Worm (Caenorhabditis elegans): Measurements from ENCODE around the gene lgc-25.
A peak's percentile ranks its signal among the peaks of the same experiment; 100 is the strongest.

The lgc-25 gene

DNA sequence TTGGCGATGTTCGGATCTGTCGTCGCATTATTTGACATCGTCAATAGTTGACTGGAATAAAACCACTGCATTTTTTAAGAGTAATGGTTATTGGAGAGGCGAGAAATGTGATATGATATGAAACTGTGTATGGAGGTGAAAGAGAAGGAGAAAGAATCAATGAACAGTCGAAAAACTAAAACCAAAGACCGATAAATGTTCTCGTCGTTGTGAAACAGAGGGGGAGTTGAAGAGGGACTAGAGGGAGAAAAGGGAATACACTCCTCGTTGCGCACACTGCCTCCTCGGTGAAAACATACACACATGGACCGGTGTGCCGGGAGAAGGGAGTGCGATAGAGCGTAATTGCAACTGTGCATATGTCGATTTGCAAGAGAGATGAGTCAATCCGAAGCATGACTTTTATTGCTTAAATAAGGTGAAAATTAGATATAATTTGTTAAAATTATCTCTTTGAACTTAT lies 8.1 kb upstream of the lgc-25 start, which contains the start of gene sym-4 (continued):
- TF ChIP-seq cebp-2 (GFP tag; IDR thresholded peaks at IDR 0.05) (no peak), F49E8.2 (tag; optimal IDR thresholded peaks at IDR 0.05; ENCODE audit: insufficient read depth) (no peak), ztf-26 (tag; optimal IDR thresholded peaks at IDR 0.05) (peak; percentile 89), aptf-2 (GFP tag; conservative IDR thresholded peaks at IDR 0.05) (no peak), lin-40 (tag; optimal IDR thresholded peaks at IDR 0.05) (peak; percentile 90), sptf-2 (GFP tag; optimal IDR thresholded peaks at IDR 0.05) (peak; percentile 63), hsf-1 (GFP tag; IDR thresholded peaks at IDR 0.05) (no peak), pbrm-1 (GFP tag; IDR thresholded peaks at IDR 0.05) (peak; percentile 72; the same call in 1 of the 2 replicates), hmg-20 (GFP tag; IDR thresholded peaks at IDR 0.05) (no peak), F33H1.4 (GFP tag; IDR thresholded peaks at IDR 0.05) (no peak), attf-6 (GFP tag; IDR thresholded peaks at IDR 0.05) (no peak), ZK185.1 (tag; optimal IDR thresholded peaks at IDR 0.05; ENCODE audit: poor library complexity, severe bottlenecking) (peak; percentile 67), tbp1 (GFP tag; optimal IDR thresholded peaks at IDR 0.05) (peak; percentile 68), lin-54 (GFP tag; optimal IDR thresholded peaks at IDR 0.05) (peak; percentile 66), ztf-3 (GFP tag; optimal IDR thresholded peaks at IDR 0.05) (no peak), ceh-100 (GFP tag; IDR thresholded peaks at IDR 0.05) (no peak), akir-1 (GFP tag; optimal IDR thresholded peaks at IDR 0.05) (peak; percentile 30), lag-1 (GFP tag; IDR thresholded peaks at IDR 0.05) (no peak), let-607 (tag; optimal IDR thresholded peaks at IDR 0.05) (peak; percentile 69), ets-4 (GFP tag; optimal IDR thresholded peaks at IDR 0.05) (peak; percentile 98), hrde-1 (tag; optimal IDR thresholded peaks at IDR 0.05; ENCODE audit: borderline replicate concordance) (no peak), ceh-27 (GFP tag; optimal IDR thresholded peaks at IDR 0.05) (peak; percentile 86), hlh-26 (GFP tag; conservative IDR thresholded peaks at IDR 0.05) (no peak), efl-1 (GFP tag; optimal IDR thresholded peaks at IDR 0.05) (peak; percentile 12), dox-1 (GFP tag; IDR thresholded peaks at IDR 0.05) (peak; percentile 95), C17E4.6 (GFP tag; IDR thresholded peaks at IDR 0.05) (no peak), snpc-1.1 (tag; optimal IDR thresholded peaks at IDR 0.05; ENCODE audit: insufficient read depth) (no peak), xnd-1 (tag; optimal IDR thresholded peaks at IDR 0.05) (no peak), ceh-91 (GFP tag; IDR thresholded peaks at IDR 0.05) (no peak)

ce11 chrX:14165156-14165555 lies 3.6 kb upstream of the lgc-25 start:
- TF ChIP-seq egl-44 (GFP tag; IDR thresholded peaks at IDR 0.05) (no peak), cebp-2 (GFP tag; IDR thresholded peaks at IDR 0.05) (0 out of 2 replicates have a peak, but pooled peaks have one; percentile 44)

DNA sequence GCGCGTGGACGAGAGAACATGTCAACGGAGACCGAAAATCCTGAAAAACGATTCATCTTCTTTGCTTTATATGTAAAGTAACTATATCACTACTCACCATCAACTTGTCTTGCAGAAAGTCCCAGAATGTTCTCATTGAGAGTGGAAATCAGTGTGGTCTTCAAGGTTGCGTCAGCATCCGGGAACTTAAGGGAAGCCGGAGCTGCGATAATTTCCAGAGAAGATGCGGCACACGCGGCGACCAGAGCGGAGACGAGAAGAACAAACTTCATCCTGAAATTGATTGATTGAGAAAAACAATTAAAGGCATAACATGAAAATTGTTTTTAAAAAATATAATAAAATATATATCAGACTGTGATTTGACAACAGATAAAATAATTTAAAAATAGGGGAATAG lies 2.7 kb upstream of the lgc-25 start, which contains the start of gene vha-20:
vha-20 (minus strand) TSS at position 273 of the 400 bp plus-strand sequence.
- TF ChIP-seq K12H6.12 (tag; optimal IDR thresholded peaks at IDR 0.05) (no peak), snpc-3.4 (tag; optimal IDR thresholded peaks at IDR 0.05) (no peak), snpc-4 (GFP tag; optimal IDR thresholded peaks at IDR 0.05) (no peak), snpc-4 (tag; optimal IDR thresholded peaks at IDR 0.05) (peak in 1 of 4 experiments; percentile 8), sea-2 (GFP tag; IDR thresholded peaks at IDR 0.05) (no peak), ceh-58 (GFP tag; IDR thresholded peaks at IDR 0.05) (no peak), hlh-26 (GFP tag; conservative IDR thresholded peaks at IDR 0.05) (no peak), F37B4.10 (GFP tag; IDR thresholded peaks at IDR 0.05) (no peak), zim-3 (tag; optimal IDR thresholded peaks at IDR 0.05) (peak; percentile 25), Y53F4B.3 (GFP tag; IDR thresholded peaks at IDR 0.05) (no peak), ccch-3 (GFP tag; optimal IDR thresholded peaks at IDR 0.05) (no peak), nhr-90 (tag; optimal IDR thresholded peaks at IDR 0.05) (no peak), pbrm-1 (GFP tag; IDR thresholded peaks at IDR 0.05) (no peak), nfya-2 (GFP tag; IDR thresholded peaks at IDR 0.05) (no peak), fkh-3 (tag; optimal IDR thresholded peaks at IDR 0.05) (no peak), akir-1 (GFP tag; optimal IDR thresholded peaks at IDR 0.05) (no peak), ZK185.1 (tag; optimal IDR thresholded peaks at IDR 0.05; ENCODE audit: poor library complexity, severe bottlenecking) (no peak), Y53G8AR.9 (GFP tag; conservative IDR thresholded peaks at IDR 0.05) (peak; percentile 52; the same call in 1 of the 2 replicates), tbp1 (GFP tag; optimal IDR thresholded peaks at IDR 0.05) (no peak), lin-35 (GFP tag; optimal IDR thresholded peaks at IDR 0.05) (no peak), unc-62 (GFP tag; optimal IDR thresholded peaks at IDR 0.05) (no peak)
